Worm (Caenorhabditis elegans) whole organism, L1 larva: Measurements from ENCODE around the gene R10E12.2.

Source experiments
- C04F5.9 ChIP-seq: sonication (generic microtip); optimal IDR thresholded peaks from 2 replicates; lab custom pipeline; 2016; ENCODE audit warnings: missing genetic modification characterization, missing compliant biosample characterization
- C16A3.4 ChIP-seq: fragments of 150-350 bp; optimal IDR thresholded peaks from 2 replicates; lab custom pipeline; 2014; ENCODE audit warnings: missing biosample characterization, missing genetic modification characterization
- C34B4.2 ChIP-seq: sonication (generic microtip); optimal IDR thresholded peaks from 2 replicates; lab custom pipeline; 2017; ENCODE audit warnings: mild to moderate bottlenecking, missing genetic modification characterization, missing compliant biosample characterization
- aha-1 ChIP-seq: fragments of 150-350 bp; optimal IDR thresholded peaks from 2 replicates; lab custom pipeline; 2014; ENCODE audit warnings: missing biosample characterization, missing genetic modification characterization
- aly-2 ChIP-seq: fragments of 150-350 bp; optimal IDR thresholded peaks from 2 replicates; lab custom pipeline; 2014; ENCODE audit warnings: missing biosample characterization, missing genetic modification characterization
- blmp-1 ChIP-seq: fragments of 150-350 bp; optimal IDR thresholded peaks from 2 replicates; lab custom pipeline; 2014; ENCODE audit warnings: missing biosample characterization, missing genetic modification characterization
- ceh-8 ChIP-seq: fragments of 200-800 bp; sonication (Bioruptor generic); optimal IDR thresholded peaks from 2 replicates; lab custom pipeline; 2018; ENCODE audit warnings: mild to moderate bottlenecking, missing genetic modification characterization, moderate library complexity, missing compliant biosample characterization
- ceh-88 ChIP-seq: fragments of 200-800 bp; sonication (Bioruptor generic); IDR thresholded peaks from 2 replicates; pipeline ENCODE4 v1.3.6; 2022; ENCODE audit warnings: missing genetic modification characterization, missing compliant biosample characterization
- ces-1 ChIP-seq: fragments of 150-350 bp; optimal IDR thresholded peaks from 2 replicates; lab custom pipeline; 2014; ENCODE audit warnings: missing biosample characterization, missing genetic modification reagents, missing genetic modification characterization
- dsc-1 ChIP-seq: sonication (generic microtip); optimal IDR thresholded peaks from 2 replicates; lab custom pipeline; 2016; ENCODE audit warnings: mild to moderate bottlenecking, missing genetic modification characterization, missing compliant biosample characterization
- efl-1 ChIP-seq, 4 experiments: fragments of 150-350 bp; optimal IDR thresholded peaks in 3 of 4; peaks in 1 of 4; 1 replicate in 1 of 4; 2 replicates in 3 of 4; lab custom pipeline; 2014; ENCODE audit warnings: missing biosample characterization in 2 of 4, missing genetic modification characterization in 2 of 4, missing genetic modification reagents in 2 of 4
- efl-3 ChIP-seq: fragments of 200-800 bp; sonication (Bioruptor generic); optimal IDR thresholded peaks from 2 replicates; lab custom pipeline; 2018; ENCODE audit warnings: mild to moderate bottlenecking, missing genetic modification characterization, missing compliant biosample characterization
- elt-3 ChIP-seq, 6 experiments: fragments of 150-350 bp in 1 of 6; sonication (generic microtip); optimal IDR thresholded peaks; 2 replicates each; lab custom pipeline; 2017 to 2018; ENCODE audit warnings: missing biosample characterization in 6 of 6, missing genetic modification characterization in 6 of 6, inconsistent platforms in 1 of 6
- ets-5 ChIP-seq: fragments of 200-800 bp; sonication (Bioruptor generic); IDR thresholded peaks from 2 replicates; pipeline ENCODE4 v1.3.6; 2022; ENCODE audit warnings: missing genetic modification characterization, missing compliant biosample characterization
- fkh-4 ChIP-seq: sonication (generic microtip); optimal IDR thresholded peaks from 2 replicates; lab custom pipeline; 2016; ENCODE audit warnings: missing compliant biosample characterization, missing genetic modification characterization, borderline replicate concordance
- fkh-8 ChIP-seq: sonication (generic microtip); optimal IDR thresholded peaks from 2 replicates; lab custom pipeline; 2016; ENCODE audit warnings: mild to moderate bottlenecking, missing genetic modification characterization, missing compliant biosample characterization
- fos-1 ChIP-seq: fragments of 150-350 bp; optimal IDR thresholded peaks from 2 replicates; lab custom pipeline; 2014; ENCODE audit warnings: missing biosample characterization, missing genetic modification characterization
- grh-1 ChIP-seq: fragments of 200-800 bp; sonication (Bioruptor generic); IDR thresholded peaks from 2 replicates; pipeline ENCODE4 v1.3.6; 2022; ENCODE audit warnings: missing genetic modification reagents, missing genetic modification characterization, missing compliant biosample characterization
- hlh-4 ChIP-seq: sonication (generic microtip); optimal IDR thresholded peaks from 2 replicates; lab custom pipeline; 2016; ENCODE audit warnings: mild to moderate bottlenecking, missing genetic modification characterization, missing compliant biosample characterization
- hpl-2 ChIP-seq: fragments of 150-350 bp; optimal IDR thresholded peaks from 2 replicates; lab custom pipeline; 2014; ENCODE audit warnings: missing biosample characterization, missing genetic modification reagents, missing genetic modification characterization
- irx-1 ChIP-seq: sonication (generic microtip); optimal IDR thresholded peaks from 2 replicates; lab custom pipeline; 2016; ENCODE audit warnings: missing genetic modification characterization, missing compliant biosample characterization
- isw-1 ChIP-seq: fragments of 200-800 bp; sonication (Bioruptor generic); IDR thresholded peaks from 2 replicates; pipeline ENCODE4 v1.3.6; 2022; ENCODE audit warnings: missing genetic modification characterization, missing compliant biosample characterization
- lin-14 ChIP-seq: fragments of 200-800 bp; sonication (Bioruptor generic); optimal IDR thresholded peaks from 2 replicates; lab custom pipeline; 2018; ENCODE audit warnings: mild to moderate bottlenecking, missing genetic modification characterization, moderate library complexity, missing compliant biosample characterization
- lin-35 ChIP-seq, 2 experiments: fragments of 150-350 bp; optimal IDR thresholded peaks; 2 replicates each; lab custom pipeline; 2014; ENCODE audit warnings: missing biosample characterization in 2 of 2, missing genetic modification characterization in 2 of 2, missing genetic modification reagents in 2 of 2
- lir-3 ChIP-seq: sonication (generic microtip); optimal IDR thresholded peaks from 2 replicates; lab custom pipeline; 2016; ENCODE audit warnings: mild to moderate bottlenecking, missing genetic modification characterization, moderate library complexity, missing compliant biosample characterization; ENCODE audit not compliant: poor library complexity
- lsy-2 ChIP-seq, 2 experiments: fragments of 150-350 bp; optimal IDR thresholded peaks; 2 replicates each; lab custom pipeline; 2014; ENCODE audit warnings: missing biosample characterization in 2 of 2, missing genetic modification characterization in 2 of 2
- mab-9 ChIP-seq: fragments of 200-800 bp; sonication (Bioruptor generic); IDR thresholded peaks from 2 replicates; pipeline ENCODE4 v1.3.6; 2022; ENCODE audit warnings: missing genetic modification reagents, missing genetic modification characterization, missing compliant biosample characterization
- nhr-11 ChIP-seq: fragments of 150-350 bp; optimal IDR thresholded peaks from 2 replicates; lab custom pipeline; 2014; ENCODE audit warnings: missing biosample characterization, missing genetic modification characterization
- nhr-19 ChIP-seq: fragments of 200-800 bp; sonication (Bioruptor generic); conservative IDR thresholded peaks from 2 replicates; pipeline ENCODE4 v1.3.6; 2022; ENCODE audit warnings: missing genetic modification characterization, missing compliant biosample characterization
- nhr-20 ChIP-seq: sonication (generic microtip); optimal IDR thresholded peaks from 2 replicates; lab custom pipeline; 2016; ENCODE audit warnings: mild to moderate bottlenecking, missing genetic modification characterization, missing compliant biosample characterization
- nhr-28 ChIP-seq: fragments of 150-350 bp; optimal IDR thresholded peaks from 2 replicates; lab custom pipeline; 2014; ENCODE audit warnings: missing biosample characterization, missing genetic modification characterization
- nhr-71 ChIP-seq: sonication (generic microtip); optimal IDR thresholded peaks from 2 replicates; lab custom pipeline; 2016; ENCODE audit warnings: mild to moderate bottlenecking, missing genetic modification characterization, moderate library complexity, missing compliant biosample characterization
- nhr-76 ChIP-seq: sonication (generic microtip); optimal IDR thresholded peaks from 2 replicates; lab custom pipeline; 2017; ENCODE audit warnings: missing biosample characterization, missing genetic modification characterization
- nhr-77 ChIP-seq: fragments of 150-350 bp; optimal IDR thresholded peaks from 2 replicates; lab custom pipeline; 2014; ENCODE audit warnings: missing biosample characterization, missing genetic modification characterization
- nhr-84 ChIP-seq: sonication (generic microtip); optimal IDR thresholded peaks from 2 replicates; lab custom pipeline; 2017; ENCODE audit warnings: missing biosample characterization, missing genetic modification characterization
- nhr-85 ChIP-seq: sonication (generic microtip); peaks from one replicate; lab custom pipeline; 2016; ENCODE audit warnings: missing genetic modification characterization, inconsistent platforms, missing compliant biosample characterization
- nhr-90 ChIP-seq: sonication (generic microtip); optimal IDR thresholded peaks from 2 replicates; lab custom pipeline; 2016; ENCODE audit warnings: mild to moderate bottlenecking, missing genetic modification characterization, missing compliant biosample characterization; ENCODE audit not compliant: poor library complexity
- pag-3 ChIP-seq: sonication (generic microtip); optimal IDR thresholded peaks from 2 replicates; lab custom pipeline; 2017; ENCODE audit warnings: missing genetic modification characterization, mild to moderate bottlenecking, missing compliant biosample characterization, antibody characterized with exemption, borderline replicate concordance; ENCODE audit not compliant: insufficient read depth
- pax-3 ChIP-seq: fragments of 200-800 bp; sonication (Bioruptor generic); optimal IDR thresholded peaks from 2 replicates; lab custom pipeline; 2018; ENCODE audit warnings: mild to moderate bottlenecking, missing genetic modification characterization, moderate library complexity, missing compliant biosample characterization
- skn-1 ChIP-seq: fragments of 150-350 bp; optimal IDR thresholded peaks from 2 replicates; lab custom pipeline; 2014; ENCODE audit warnings: missing biosample characterization, missing genetic modification characterization
- snpc-4 ChIP-seq: fragments of 150-350 bp; optimal IDR thresholded peaks from 2 replicates; lab custom pipeline; 2014; ENCODE audit warnings: missing biosample characterization, missing genetic modification characterization
- snu-23 ChIP-seq: sonication (generic microtip); optimal IDR thresholded peaks from 2 replicates; lab custom pipeline; 2016; ENCODE audit warnings: missing genetic modification characterization, missing compliant biosample characterization
- sup-37 ChIP-seq: fragments of 200-800 bp; sonication (Bioruptor generic); optimal IDR thresholded peaks from 2 replicates; lab custom pipeline; 2018; ENCODE audit warnings: mild to moderate bottlenecking, missing genetic modification characterization, missing compliant biosample characterization
- swsn-7 ChIP-seq: sonication (generic microtip); optimal IDR thresholded peaks from 2 replicates; lab custom pipeline; 2016; ENCODE audit warnings: missing genetic modification characterization, missing compliant biosample characterization
- tbx-2 ChIP-seq: sonication (generic microtip); optimal IDR thresholded peaks from 2 replicates; lab custom pipeline; 2016; ENCODE audit warnings: missing genetic modification characterization, missing compliant biosample characterization
- tlp-1 ChIP-seq: fragments of 150-350 bp; optimal IDR thresholded peaks from 2 replicates; lab custom pipeline; 2014; ENCODE audit warnings: missing biosample characterization, missing genetic modification characterization
- unc-30 ChIP-seq: sonication (generic microtip); optimal IDR thresholded peaks from 2 replicates; lab custom pipeline; 2017; ENCODE audit warnings: missing biosample characterization, missing genetic modification characterization
- unc-98 ChIP-seq: fragments of 200-800 bp; sonication (Bioruptor generic); IDR thresholded peaks from 2 replicates; pipeline ENCODE4 v1.3.6; 2022; ENCODE audit warnings: missing genetic modification characterization, missing compliant biosample characterization
- vab-15 ChIP-seq: sonication (generic microtip); optimal IDR thresholded peaks from 2 replicates; lab custom pipeline; 2017; ENCODE audit warnings: missing genotype, mild to moderate bottlenecking, missing genetic modification characterization, missing compliant biosample characterization
- xbp-1 ChIP-seq: sonication (generic microtip); optimal IDR thresholded peaks from 2 replicates; lab custom pipeline; 2016; ENCODE audit warnings: missing genetic modification characterization, missing compliant biosample characterization
- zag-1 ChIP-seq: fragments of 150-350 bp; optimal IDR thresholded peaks from 2 replicates; lab custom pipeline; 2014; ENCODE audit warnings: missing biosample characterization, missing genetic modification characterization
- zip-4 ChIP-seq: fragments of 200-800 bp; sonication (Bioruptor generic); optimal IDR thresholded peaks from 2 replicates; lab custom pipeline; 2018; ENCODE audit warnings: mild to moderate bottlenecking, missing genetic modification characterization, moderate library complexity, missing compliant biosample characterization

R10E12.2 gene

ce11 chrIII:10006734-10007348, 33.2 kb upstream of the R10E12.2 start, which contains the start of gene C05B5.8:
Gene C05B5.8 (minus strand): TSS chrIII:10006784.
- TF ChIP-seq fos-1 (tag; lab: Kevin White, UChicago) (no peak), tlp-1 (tag; lab: Kevin White, UChicago) (no peak), snu-23 (GFP tag; lab: Kevin White, UChicago) (peak; percentile 74), pax-3 (tag; lab: Kevin White, UChicago) (no peak), nhr-76 (tag; lab: Kevin White, UChicago) (no peak), skn-1 (no peak), unc-98 (GFP tag; lab: Robert Waterston, UW) (no peak), nhr-28 (tag; lab: Kevin White, UChicago) (no peak), lsy-2 (tag; optimal IDR thresholded peaks at IDR 0.05; lab: Kevin White, UChicago) (peak; percentile 12 to 53), elt-3 (tag; optimal IDR thresholded peaks at IDR 0.05; lab: Kevin White, UChicago) (peak in 3 of 6 experiments; percentile 31 to 58 (median 39)), nhr-71 (tag; lab: Kevin White, UChicago) (peak; percentile 73), efl-1 (optimal IDR thresholded peaks at IDR 0.05; lab: Kevin White, UChicago) (peak in 1 of 2 experiments; percentile 28), efl-1 (GFP tag; optimal IDR thresholded peaks at IDR 0.05 in 1 of 2; lab: Kevin White, UChicago) (peak in 1 of 2 experiments; percentile 59), blmp-1 (peak; percentile 46), xbp-1 (tag; lab: Kevin White, UChicago) (no peak), fkh-4 (tag; lab: Kevin White, UChicago) (no peak), C04F5.9 (tag; lab: Kevin White, UChicago) (no peak), unc-30 (tag; lab: Kevin White, UChicago) (no peak), ets-5 (GFP tag; lab: Robert Waterston, UW) (no peak), hpl-2 (GFP tag; lab: Kevin White, UChicago) (no peak), lir-3 (tag; lab: Kevin White, UChicago) (peak; percentile 20), grh-1 (GFP tag; lab: Robert Waterston, UW) (peak; percentile 97), lin-35 (GFP tag; optimal IDR thresholded peaks at IDR 0.05; lab: Kevin White, UChicago) (peak in 1 of 2 experiments; percentile 31), irx-1 (tag; lab: Kevin White, UChicago) (no peak), nhr-19 (GFP tag; lab: Robert Waterston, UW) (peak; percentile 44), vab-15 (tag; lab: Kevin White, UChicago) (peak; percentile 49), C34B4.2 (tag; lab: Kevin White, UChicago) (no peak), ceh-88 (GFP tag; lab: Robert Waterston, UW) (no peak), nhr-11 (no peak), aly-2 (tag; lab: Kevin White, UChicago) (no peak), aha-1 (no peak), nhr-20 (tag; lab: Kevin White, UChicago) (peak; percentile 71), nhr-90 (tag; lab: Kevin White, UChicago) (peak; percentile 57), nhr-84 (tag; lab: Kevin White, UChicago) (no peak), lin-14 (GFP tag; lab: Kevin White, UChicago) (peak; percentile 86), snpc-4 (no peak), nhr-85 (tag; lab: Kevin White, UChicago) (peak; percentile 97), zag-1 (tag; lab: Kevin White, UChicago) (no peak), hlh-4 (no peak), isw-1 (GFP tag; lab: Robert Waterston, UW) (no peak), efl-3 (GFP tag; lab: Kevin White, UChicago) (no peak), pag-3 (tag; lab: Kevin White, UChicago) (no peak), sup-37 (GFP tag; lab: Kevin White, UChicago) (no peak), fkh-8 (tag; lab: Kevin White, UChicago) (no peak), C16A3.4 (tag; lab: Kevin White, UChicago) (peak; percentile 34), swsn-7 (no peak), mab-9 (GFP tag; lab: Robert Waterston, UW) (no peak), zip-4 (GFP tag; lab: Kevin White, UChicago) (no peak), tbx-2 (tag; lab: Kevin White, UChicago) (no peak), dsc-1 (tag; lab: Kevin White, UChicago) (no peak), ceh-8 (GFP tag; lab: Kevin White, UChicago) (no peak), ces-1 (GFP tag; lab: Kevin White, UChicago) (no peak), nhr-77 (tag; lab: Kevin White, UChicago) (no peak)
